Fruit fly (Drosophila melanogaster) whole organism, prepupa: Measurements from ENCODE around the gene slf.

Source experiments
- Blimp-1 ChIP-seq: fragments of 200-800 bp; sonication (Bioruptor generic); optimal IDR thresholded peaks from 3 replicates; lab custom pipeline; 2017; ENCODE audit warnings: missing biosample characterization, missing genetic modification characterization, mild to moderate bottlenecking, moderate library complexity, missing genetic modification reagents
- CG10631 ChIP-seq: fragments of 200-800 bp; sonication (Bioruptor generic); optimal IDR thresholded peaks from 2 replicates; lab custom pipeline; 2016; ENCODE audit warnings: missing biosample characterization, missing genetic modification characterization
- CG10669 ChIP-seq: fragments of 200-800 bp; sonication (Bioruptor generic); optimal IDR thresholded peaks from 3 replicates; lab custom pipeline; 2018; ENCODE audit warnings: missing biosample characterization, mild to moderate bottlenecking, missing genetic modification characterization, moderate library complexity
- CG11294 ChIP-seq: fragments of 200-800 bp; sonication (Bioruptor generic); IDR thresholded peaks from 2 replicates; pipeline ENCODE4 v1.3.6; 2022; ENCODE audit warnings: missing biosample characterization, missing genetic modification characterization
- CG11762 ChIP-seq: fragments of 200-800 bp; sonication (Bioruptor generic); optimal IDR thresholded peaks from 3 replicates; lab custom pipeline; 2016; ENCODE audit warnings: missing biosample characterization, missing genetic modification characterization; ENCODE audit not compliant: insufficient read depth
- CG11902 ChIP-seq: fragments of 200-800 bp; sonication (Bioruptor generic); optimal IDR thresholded peaks from 3 replicates; lab custom pipeline; 2016; ENCODE audit warnings: missing biosample characterization, missing genetic modification characterization
- CG1621 ChIP-seq: fragments of 200-800 bp; sonication (Bioruptor generic); optimal IDR thresholded peaks from 3 replicates; lab custom pipeline; 2018; ENCODE audit warnings: missing biosample characterization, mild to moderate bottlenecking, missing genetic modification characterization
- CG16779 ChIP-seq: fragments of 200-800 bp; sonication (Bioruptor generic); optimal IDR thresholded peaks from 3 replicates; lab custom pipeline; 2017; ENCODE audit warnings: missing biosample characterization, mild to moderate bottlenecking, missing genetic modification characterization
- CG3032 ChIP-seq: fragments of 200-800 bp; optimal IDR thresholded peaks from 2 replicates; lab custom pipeline; 2019; ENCODE audit warnings: missing biosample characterization, mild to moderate bottlenecking, missing genetic modification characterization, moderate library complexity
- CG31627 ChIP-seq: fragments of 200-800 bp; sonication (Bioruptor generic); optimal IDR thresholded peaks from 3 replicates; lab custom pipeline; 2016; ENCODE audit warnings: missing biosample characterization, missing genetic modification characterization
- CG32006 ChIP-seq: fragments of 200-800 bp; sonication (Bioruptor generic); optimal IDR thresholded peaks from 3 replicates; lab custom pipeline; 2017; ENCODE audit warnings: missing biosample characterization, mild to moderate bottlenecking, missing genetic modification characterization
- CG34406 ChIP-seq: fragments of 200-800 bp; sonication (Bioruptor generic); optimal IDR thresholded peaks from 3 replicates; lab custom pipeline; 2016; ENCODE audit warnings: missing biosample characterization, missing genetic modification characterization
- CG3919 ChIP-seq: fragments of 200-800 bp; sonication (Bioruptor generic); optimal IDR thresholded peaks from 3 replicates; lab custom pipeline; 2016; ENCODE audit warnings: missing biosample characterization, missing genetic modification characterization
- CG6163 ChIP-seq: fragments of 200-800 bp; sonication (Bioruptor generic); IDR thresholded peaks from 3 replicates; pipeline ENCODE4 v1.3.6; 2022; ENCODE audit warnings: missing biosample characterization, missing genetic modification characterization
- CG6276 ChIP-seq: fragments of 200-800 bp; sonication (Bioruptor generic); optimal IDR thresholded peaks from 2 replicates; lab custom pipeline; 2017; ENCODE audit warnings: missing biosample characterization, mild to moderate bottlenecking, missing genetic modification characterization
- CG6792 ChIP-seq: fragments of 200-800 bp; sonication (Bioruptor generic); optimal IDR thresholded peaks from 3 replicates; lab custom pipeline; 2016; ENCODE audit warnings: missing biosample characterization, missing genetic modification characterization
- CG6808 ChIP-seq: fragments of 200-800 bp; sonication (Bioruptor generic); optimal IDR thresholded peaks from 3 replicates; lab custom pipeline; 2017; ENCODE audit warnings: missing biosample characterization, missing genetic modification characterization, mild to moderate bottlenecking, moderate library complexity, missing genetic modification reagents
- CG6854 ChIP-seq: fragments of 200-800 bp; sonication (Bioruptor generic); optimal IDR thresholded peaks from 2 replicates; lab custom pipeline; 2017; ENCODE audit warnings: missing biosample characterization, mild to moderate bottlenecking, missing genetic modification characterization
- CG7368 ChIP-seq: fragments of 200-800 bp; sonication (Bioruptor generic); optimal IDR thresholded peaks from 3 replicates; lab custom pipeline; 2016; ENCODE audit warnings: missing biosample characterization, missing genetic modification characterization
- CG8119 ChIP-seq: fragments of 200-800 bp; sonication (Bioruptor generic); IDR thresholded peaks from 3 replicates; pipeline ENCODE4 v1.3.6; 2022; ENCODE audit warnings: missing biosample characterization, missing genetic modification characterization
- CG8319 ChIP-seq: fragments of 200-800 bp; sonication (Bioruptor generic); optimal IDR thresholded peaks from 3 replicates; lab custom pipeline; 2016; ENCODE audit warnings: missing biosample characterization, missing genetic modification characterization
- CG8632 ChIP-seq: fragments of 200-800 bp; sonication (Bioruptor generic); optimal IDR thresholded peaks from 3 replicates; lab custom pipeline; 2016; ENCODE audit warnings: missing biosample characterization, missing genetic modification characterization
- CG9139 ChIP-seq: fragments of 200-800 bp; sonication (Bioruptor generic); optimal IDR thresholded peaks from 3 replicates; lab custom pipeline; 2017; ENCODE audit warnings: missing biosample characterization, mild to moderate bottlenecking, missing genetic modification characterization
- Eip75B ChIP-seq: fragments of 200-800 bp; sonication (Bioruptor generic); optimal IDR thresholded peaks from 3 replicates; lab custom pipeline; 2016; ENCODE audit warnings: missing biosample characterization, missing genetic modification characterization
- Eip78C ChIP-seq: fragments of 200-800 bp; sonication (Bioruptor generic); peaks from one replicate; lab custom pipeline; 2016; ENCODE audit warnings: missing biosample characterization, missing genetic modification characterization
- Eip93F ChIP-seq: fragments of 200-800 bp; sonication (Bioruptor generic); optimal IDR thresholded peaks from 2 replicates; lab custom pipeline; 2016; ENCODE audit warnings: missing biosample characterization, mild to moderate bottlenecking, missing genetic modification characterization
- Ets96B ChIP-seq: fragments of 200-800 bp; optimal IDR thresholded peaks from 2 replicates; lab custom pipeline; 2019; ENCODE audit warnings: missing biosample characterization, mild to moderate bottlenecking, missing genetic modification characterization, moderate library complexity
- Gug ChIP-seq: fragments of 200-800 bp; sonication (Bioruptor generic); IDR thresholded peaks from 2 replicates; pipeline ENCODE4 v1.3.6; 2022; ENCODE audit warnings: missing biosample characterization, missing genetic modification characterization
- Hr38 ChIP-seq: sonication (Bioruptor generic); optimal IDR thresholded peaks from 2 replicates; lab custom pipeline; 2016; ENCODE audit warnings: missing biosample characterization, missing genetic modification characterization
- Hr39 ChIP-seq: fragments of 200-800 bp; sonication (Bioruptor generic); optimal IDR thresholded peaks from 2 replicates; lab custom pipeline; 2016; ENCODE audit warnings: missing biosample characterization, missing genetic modification characterization
- Hr4 ChIP-seq: fragments of 200-800 bp; sonication (Bioruptor generic); optimal IDR thresholded peaks from 3 replicates; lab custom pipeline; 2016; ENCODE audit warnings: missing biosample characterization, missing genetic modification characterization
- Lpt ChIP-seq: fragments of 200-800 bp; sonication (Bioruptor generic); optimal IDR thresholded peaks from 3 replicates; lab custom pipeline; 2016; ENCODE audit warnings: missing biosample characterization, missing genetic modification characterization
- Met ChIP-seq: fragments of 200-800 bp; sonication (Bioruptor generic); optimal IDR thresholded peaks from 3 replicates; lab custom pipeline; 2016; ENCODE audit warnings: missing biosample characterization, missing genetic modification characterization
- OdsH ChIP-seq: fragments of 200-800 bp; sonication (Bioruptor generic); optimal IDR thresholded peaks from 3 replicates; lab custom pipeline; 2016; ENCODE audit warnings: missing biosample characterization, missing genetic modification characterization
- Smox ChIP-seq: fragments of 200-800 bp; sonication (Bioruptor generic); optimal IDR thresholded peaks from 3 replicates; lab custom pipeline; 2016; ENCODE audit warnings: missing biosample characterization, missing genetic modification characterization
- Sox102F ChIP-seq: fragments of 200-800 bp; sonication (Bioruptor generic); optimal IDR thresholded peaks from 2 replicates; lab custom pipeline; 2016; ENCODE audit warnings: missing biosample characterization, mild to moderate bottlenecking, missing genetic modification characterization
- Sox14 ChIP-seq: fragments of 200-800 bp; sonication (Bioruptor generic); optimal IDR thresholded peaks from 3 replicates; lab custom pipeline; 2016; ENCODE audit warnings: missing biosample characterization, missing genetic modification characterization
- Sox15 ChIP-seq: fragments of 200-800 bp; sonication (Bioruptor generic); optimal IDR thresholded peaks from 3 replicates; lab custom pipeline; 2016; ENCODE audit warnings: missing biosample characterization, missing genetic modification characterization
- achi ChIP-seq: fragments of 200-800 bp; sonication (Bioruptor generic); optimal IDR thresholded peaks from 3 replicates; lab custom pipeline; 2016; ENCODE audit warnings: missing biosample characterization, missing genetic modification characterization
- acj6 ChIP-seq: fragments of 200-800 bp; sonication (Bioruptor generic); optimal IDR thresholded peaks from 3 replicates; lab custom pipeline; 2016; ENCODE audit warnings: missing biosample characterization, missing genetic modification characterization
- cyc ChIP-seq: fragments of 200-800 bp; sonication (Bioruptor generic); optimal IDR thresholded peaks from 3 replicates; lab custom pipeline; 2016; ENCODE audit warnings: missing biosample characterization, missing genetic modification characterization
- dac ChIP-seq: fragments of 200-800 bp; sonication (Bioruptor generic); optimal IDR thresholded peaks from 2 replicates; lab custom pipeline; 2017; ENCODE audit warnings: missing biosample characterization, mild to moderate bottlenecking, missing genetic modification characterization
- dsx ChIP-seq: fragments of 200-800 bp; optimal IDR thresholded peaks from 3 replicates; lab custom pipeline; 2019; ENCODE audit warnings: missing biosample characterization, mild to moderate bottlenecking, missing genetic modification characterization, moderate library complexity; ENCODE audit not compliant: poor library complexity, severe bottlenecking
- eg ChIP-seq: fragments of 200-800 bp; sonication (Bioruptor generic); IDR thresholded peaks from 3 replicates; pipeline ENCODE4 v1.3.6; 2022; ENCODE audit warnings: missing biosample characterization, missing genetic modification characterization
- esn ChIP-seq: fragments of 200-800 bp; sonication (Bioruptor generic); optimal IDR thresholded peaks from 2 replicates; lab custom pipeline; 2016; ENCODE audit warnings: missing biosample characterization, mild to moderate bottlenecking, missing genetic modification characterization, moderate library complexity
- fd85E ChIP-seq: fragments of 200-800 bp; sonication (Bioruptor generic); optimal IDR thresholded peaks from 3 replicates; lab custom pipeline; 2016; ENCODE audit warnings: missing biosample characterization, missing genetic modification characterization
- fkh ChIP-seq: fragments of 200-800 bp; sonication (Bioruptor generic); optimal IDR thresholded peaks from 3 replicates; lab custom pipeline; 2017; ENCODE audit warnings: missing biosample characterization, mild to moderate bottlenecking, missing genetic modification characterization, moderate library complexity
- lz ChIP-seq: fragments of 200-800 bp; sonication (Bioruptor generic); optimal IDR thresholded peaks from 3 replicates; lab custom pipeline; 2016; ENCODE audit warnings: missing biosample characterization, missing genetic modification characterization
- net ChIP-seq: fragments of 200-800 bp; sonication (Bioruptor generic); optimal IDR thresholded peaks from 3 replicates; lab custom pipeline; 2016; ENCODE audit warnings: missing biosample characterization, missing genetic modification characterization
- salr ChIP-seq, 2 experiments: fragments of 200-800 bp; sonication (Bioruptor generic); optimal IDR thresholded peaks; 3 replicates each; lab custom pipeline; 2016 to 2018; ENCODE audit warnings: missing biosample characterization in 2 of 2, missing genetic modification characterization in 2 of 2, mild to moderate bottlenecking in 1 of 2
- svp ChIP-seq: fragments of 200-800 bp; sonication (Bioruptor generic); peaks from one replicate; lab custom pipeline; 2016; ENCODE audit warnings: missing biosample characterization, missing genetic modification characterization
- vri ChIP-seq: fragments of 200-800 bp; sonication (Bioruptor generic); optimal IDR thresholded peaks from 3 replicates; lab custom pipeline; 2016; ENCODE audit warnings: missing biosample characterization, mild to moderate bottlenecking, missing genetic modification characterization

slf gene

dm6 chr2L:4821319-4821717 is 19.6 kb upstream of the slf start:
- peak; percentile 8 for TF ChIP-seq dac (GFP tag; lab: Kevin White, UChicago)
- peak; percentile 49 for TF ChIP-seq CG8319 (GFP tag; lab: Kevin White, UChicago)
- peak; percentile 22 for TF ChIP-seq CG11902 (GFP tag; lab: Kevin White, UChicago)
- TF ChIP-seq CG6854 = peak; percentile 33
- TF ChIP-seq Met (GFP tag; lab: Kevin White, UChicago) = peak; percentile 72
- TF ChIP-seq svp (GFP tag; lab: Kevin White, UChicago) = peak; percentile 91
- TF ChIP-seq Sox102F = peak; percentile 63
- peak; percentile 97 for TF ChIP-seq Eip78C
- TF ChIP-seq dsx (GFP tag; lab: Kevin White, UChicago) = peak; percentile 77
- TF ChIP-seq net = peak; percentile 81
- TF ChIP-seq CG3032 = peak; percentile 91
- TF ChIP-seq CG1621 (tag; lab: Kevin White, UChicago) = peak; percentile 54
- peak; percentile 81 for TF ChIP-seq CG16779 (tag; lab: Kevin White, UChicago)
- TF ChIP-seq Blimp-1 = peak; percentile 3
- TF ChIP-seq Gug (GFP tag; lab: Robert Waterston, UW) = peak; percentile 63
- peak; percentile 66 for TF ChIP-seq CG9139 (GFP tag; lab: Kevin White, UChicago)
- TF ChIP-seq cyc (GFP tag; lab: Kevin White, UChicago) = peak; percentile 49
- TF ChIP-seq CG32006 (GFP tag; lab: Kevin White, UChicago) = peak; percentile 78
- TF ChIP-seq Hr39 (GFP tag; lab: Kevin White, UChicago) = no peak
- TF ChIP-seq achi (GFP tag; lab: Kevin White, UChicago) = peak; percentile 79
- peak; percentile 79 for TF ChIP-seq Eip75B (GFP tag; lab: Kevin White, UChicago)
- TF ChIP-seq Ets96B = peak; percentile 87
- TF ChIP-seq fd85E = peak; percentile 28
- TF ChIP-seq CG6276 (GFP tag; lab: Kevin White, UChicago) = peak; percentile 74
- peak; percentile 67; the same call in 2 of the 3 replicates for TF ChIP-seq eg
- peak; percentile 82 for TF ChIP-seq CG10669 (GFP tag; lab: Kevin White, UChicago)
- TF ChIP-seq CG6808 (GFP tag; lab: Kevin White, UChicago) = peak; percentile 89
- peak; percentile 60 for TF ChIP-seq acj6 (GFP tag; lab: Kevin White, UChicago)
- TF ChIP-seq Sox15 = peak; percentile 61
- peak; percentile 40 for TF ChIP-seq CG6163 (GFP tag; lab: Robert Waterston, UW)
- no peak for TF ChIP-seq Eip93F (GFP tag; lab: Kevin White, UChicago)
- peak; percentile 78 for TF ChIP-seq CG8119 (GFP tag; lab: Robert Waterston, UW)
- peak; percentile 74 for TF ChIP-seq CG3919 (GFP tag; lab: Kevin White, UChicago)
- no peak for TF ChIP-seq Hr38 (GFP tag; lab: Kevin White, UChicago)
- TF ChIP-seq CG7368 = peak; percentile 56
- peak; percentile 30 for TF ChIP-seq vri (GFP tag; lab: Kevin White, UChicago)
- TF ChIP-seq salr (GFP tag; optimal IDR thresholded peaks at IDR 0.05; lab: Kevin White, UChicago) = peak; percentile 52 to 70
- TF ChIP-seq Smox = peak; percentile 71
- TF ChIP-seq esn (GFP tag; lab: Kevin White, UChicago) = peak; percentile 70
- peak; percentile 54 for TF ChIP-seq CG6792 (GFP tag; lab: Kevin White, UChicago)
- peak; percentile 16 for TF ChIP-seq fkh (GFP tag; lab: Kevin White, UChicago)
- TF ChIP-seq CG31627 = peak; percentile 29
- TF ChIP-seq lz (GFP tag; lab: Kevin White, UChicago) = peak; percentile 27
- TF ChIP-seq CG11762 (GFP tag; lab: Kevin White, UChicago) = peak; percentile 79
- peak; percentile 56 for TF ChIP-seq CG10631 (GFP tag; lab: Kevin White, UChicago)
- peak; percentile 66 for TF ChIP-seq CG8632
- peak; percentile 55 for TF ChIP-seq CG34406 (GFP tag; lab: Kevin White, UChicago)
- peak; percentile 68 for TF ChIP-seq Sox14 (GFP tag; lab: Kevin White, UChicago)
- peak; percentile 27; the same call in 1 of the 2 replicates for TF ChIP-seq CG11294 (GFP tag; lab: Robert Waterston, UW)
- TF ChIP-seq OdsH (GFP tag; lab: Kevin White, UChicago) = peak; percentile 82
- TF ChIP-seq Lpt (GFP tag; lab: Kevin White, UChicago) = peak; percentile 18
- TF ChIP-seq Hr4 (GFP tag; lab: Kevin White, UChicago) = peak; percentile 76
